Worm (Caenorhabditis elegans) whole organism, midembryonic: Measurements from ENCODE around the gene col-162.

Experiments
- T22C8.4 ChIP-seq: fragments of 200-800 bp; sonication (Bioruptor generic); IDR thresholded peaks from 2 replicates; pipeline ENCODE4 v1.3.6; 2022; ENCODE audit warnings: missing genetic modification characterization, missing compliant biosample characterization
- flt-1 ChIP-seq: fragments of 200-800 bp; sonication (Bioruptor generic); IDR thresholded peaks from 2 replicates; pipeline ENCODE4 v1.3.6; 2022; ENCODE audit warnings: missing genetic modification characterization, missing compliant biosample characterization

- TF ChIP-seq T22C8.4 (GFP tag; lab: Robert Waterston, UW) (no peak), flt-1 (no peak)
Observed at ce11 chrV:13402524-13402923, 39.2 kb upstream of the col-162 start.
